Fruit fly (Drosophila melanogaster): ENCODE results near the gene CG3740.

Gene CG3740

DNA sequence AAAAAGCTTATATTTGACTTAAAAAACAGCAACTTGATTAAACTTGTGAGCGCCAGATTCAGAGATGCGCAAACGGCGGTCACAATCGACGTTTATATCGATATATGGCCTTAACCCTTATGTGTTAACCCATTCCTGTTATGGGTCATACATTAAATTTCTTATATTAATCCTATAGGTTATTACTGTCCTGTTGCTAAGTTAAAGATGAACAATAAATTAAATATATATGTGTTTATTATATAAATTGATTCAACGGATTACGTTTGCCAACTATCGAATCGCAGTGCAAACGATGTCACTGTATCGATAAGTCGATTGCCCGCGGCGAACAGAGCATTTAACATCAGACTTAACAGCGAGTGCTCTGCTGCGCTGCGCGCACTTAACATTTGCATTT is at the start of gene CG3740, which contains the start of gene hfw:
Gene CG3740, minus strand, starts transcription at position 84 of the 400 bp plus-strand sequence.
Gene hfw, plus strand, starts transcription at position 357 of the 400 bp plus-strand sequence.
- TF ChIP-seq usp (GFP tag; optimal IDR thresholded peaks at IDR 0.05): no peak
- no peak for TF ChIP-seq psq (optimal IDR thresholded peaks at IDR 0.05)
- no peak for TF ChIP-seq EcR (GFP tag; optimal IDR thresholded peaks at IDR 0.05)
- TF ChIP-seq pan (optimal IDR thresholded peaks at IDR 0.05): no peak
- TF ChIP-seq CG8478 (optimal IDR thresholded peaks at IDR 0.05): no peak
- TF ChIP-seq Dll (optimal IDR thresholded peaks at IDR 0.05): no peak

DNA sequence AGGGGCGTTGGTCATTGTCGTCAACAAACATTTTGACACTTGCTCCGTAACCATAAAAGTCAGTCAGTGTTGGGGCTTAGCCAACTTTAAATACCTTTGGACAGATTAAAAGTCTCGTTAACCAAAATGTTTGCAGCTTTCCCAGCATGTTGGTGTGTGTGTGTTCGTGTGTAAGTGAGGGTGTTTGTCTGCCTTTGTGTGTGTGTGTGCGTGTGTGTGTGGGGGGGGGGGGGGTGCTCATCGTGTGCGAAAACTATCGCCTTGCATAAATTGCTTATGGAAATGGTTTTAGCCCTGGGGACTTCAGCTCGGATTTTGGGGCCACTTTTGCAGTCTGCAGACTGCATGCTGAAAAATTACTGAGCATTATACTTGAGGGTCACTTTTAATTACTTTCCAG is 45.8 kb upstream of the CG3740 start:
- no peak for TF ChIP-seq CG8478 (optimal IDR thresholded peaks at IDR 0.05)
- no peak for TF ChIP-seq pan (optimal IDR thresholded peaks at IDR 0.05)
- no peak for TF ChIP-seq Dll (optimal IDR thresholded peaks at IDR 0.05)
- no peak for TF ChIP-seq psq (optimal IDR thresholded peaks at IDR 0.05)
- TF ChIP-seq EcR (GFP tag; optimal IDR thresholded peaks at IDR 0.05): no peak
- TF ChIP-seq usp (GFP tag; optimal IDR thresholded peaks at IDR 0.05): no peak

DNA sequence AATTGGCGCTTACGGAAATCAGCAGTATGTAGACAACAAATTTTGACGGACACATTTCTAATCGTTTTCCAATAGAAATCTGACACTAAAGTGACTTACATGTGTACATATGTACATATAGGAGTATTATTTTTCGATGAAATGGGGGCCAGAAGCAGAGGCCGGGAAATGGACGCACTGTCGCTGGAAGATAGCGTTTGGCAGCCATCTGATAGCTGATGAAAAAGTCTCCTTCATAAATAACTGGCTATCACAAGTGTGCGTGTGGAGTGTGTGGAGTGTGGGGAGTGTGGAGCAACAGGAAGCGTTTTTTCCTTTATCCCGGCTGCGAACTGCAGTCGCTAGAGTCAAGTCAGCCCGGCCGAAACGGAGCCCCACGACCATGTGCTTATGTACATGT is 41.0 kb upstream of the CG3740 start, which contains the start of gene CG3795:
Gene CG3795, minus strand, starts transcription at position 101 of the 400 bp plus-strand sequence.
- TF ChIP-seq pan (optimal IDR thresholded peaks at IDR 0.05): no peak
- no peak for TF ChIP-seq psq (optimal IDR thresholded peaks at IDR 0.05)
- no peak for TF ChIP-seq CG8478 (optimal IDR thresholded peaks at IDR 0.05)
- no peak for TF ChIP-seq EcR (GFP tag; optimal IDR thresholded peaks at IDR 0.05)
- no peak for TF ChIP-seq Dll (optimal IDR thresholded peaks at IDR 0.05)
- no peak for TF ChIP-seq usp (GFP tag; optimal IDR thresholded peaks at IDR 0.05)

DNA sequence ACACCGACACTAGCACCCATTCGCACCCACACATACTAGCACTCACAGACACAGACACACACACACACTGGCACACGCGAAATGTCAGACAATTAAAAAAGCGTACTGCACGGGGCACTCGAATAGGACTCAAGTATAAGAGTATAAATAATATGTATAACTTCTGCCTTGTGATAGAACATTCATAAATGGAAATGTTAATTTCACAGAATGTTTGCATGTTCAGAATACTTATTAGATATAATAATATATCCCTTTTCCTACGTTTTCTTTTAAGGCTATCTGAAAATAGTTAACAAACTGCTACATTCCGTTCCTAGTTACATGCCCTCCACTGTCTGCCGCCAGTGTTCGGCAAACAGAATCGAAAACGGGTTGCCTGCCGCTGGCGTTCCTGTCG is 36.8 kb upstream of the CG3740 start:
- TF ChIP-seq usp (GFP tag; optimal IDR thresholded peaks at IDR 0.05) (no peak), EcR (GFP tag; optimal IDR thresholded peaks at IDR 0.05) (no peak), pan (optimal IDR thresholded peaks at IDR 0.05) (no peak), Dll (optimal IDR thresholded peaks at IDR 0.05) (no peak), CG8478 (optimal IDR thresholded peaks at IDR 0.05) (no peak), psq (optimal IDR thresholded peaks at IDR 0.05) (no peak)

DNA sequence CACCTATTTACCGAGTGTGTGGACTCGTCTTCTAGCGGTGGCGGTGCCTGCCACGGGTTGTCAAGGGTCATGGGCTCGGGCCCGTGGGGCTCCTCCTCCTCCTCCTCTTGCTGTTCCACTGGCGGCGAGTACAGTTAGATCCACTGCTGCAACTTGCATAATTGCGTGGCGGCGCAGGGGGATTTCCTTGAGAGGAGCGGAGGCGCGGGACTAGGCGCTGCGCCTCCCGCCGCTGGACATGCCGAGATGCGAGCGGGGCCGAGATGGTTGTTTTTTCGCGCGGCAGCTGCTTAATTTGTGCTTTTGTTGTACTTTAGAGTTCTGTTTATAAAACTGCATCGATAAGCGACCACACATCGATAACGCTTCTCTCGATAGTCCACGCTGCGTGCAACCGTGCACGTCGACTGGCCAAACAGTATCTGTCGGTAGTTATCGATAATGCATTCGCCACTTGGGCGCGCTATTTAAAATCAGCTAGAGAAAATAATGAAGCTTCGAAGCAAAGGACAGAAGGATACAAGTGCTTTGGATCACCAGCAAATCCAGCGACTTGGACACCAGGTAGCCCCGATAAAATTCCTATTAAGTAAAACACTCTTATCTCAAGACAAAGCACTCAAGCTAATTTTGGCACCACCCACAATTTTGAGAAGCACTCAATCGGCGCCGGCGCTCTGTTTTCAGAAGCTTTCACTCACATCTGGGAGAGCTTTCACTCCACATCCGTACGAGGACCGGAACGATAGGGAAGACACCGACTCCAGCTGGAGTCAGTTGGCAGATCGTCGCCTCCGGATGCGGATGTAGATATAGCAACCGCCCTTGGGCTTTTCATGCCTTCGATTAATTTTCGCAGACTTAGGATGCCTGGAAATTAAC is 26.7 kb upstream of the CG3740 start, which contains the start of gene a6:
Gene a6, minus strand, starts transcription at position 361 of the 882 bp plus-strand sequence.
- TF ChIP-seq EcR (GFP tag; optimal IDR thresholded peaks at IDR 0.05) (no peak), Dll (optimal IDR thresholded peaks at IDR 0.05) (no peak), psq (optimal IDR thresholded peaks at IDR 0.05) (no peak), CG8478 (optimal IDR thresholded peaks at IDR 0.05) (no peak), usp (GFP tag; optimal IDR thresholded peaks at IDR 0.05) (no peak), pan (optimal IDR thresholded peaks at IDR 0.05) (no peak)

DNA sequence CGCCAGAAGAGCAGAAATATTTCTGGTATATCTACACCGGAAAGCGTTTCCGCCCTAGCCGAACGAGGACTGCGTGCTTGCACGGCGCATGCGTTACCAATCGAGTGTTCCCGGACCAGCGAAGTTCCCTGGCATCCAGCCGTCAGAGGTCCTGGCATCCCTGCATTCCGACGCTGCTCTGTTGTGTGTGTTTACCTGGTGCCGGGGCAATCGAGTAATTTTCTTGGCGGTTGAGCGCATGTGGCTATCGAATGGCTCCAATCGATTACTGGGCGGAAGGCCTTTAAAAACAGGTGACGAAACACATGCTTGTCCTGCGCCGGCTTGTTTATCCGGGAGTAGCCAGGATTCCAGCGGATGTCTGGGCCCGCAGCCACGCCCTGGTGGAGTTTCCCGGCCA is 23.5 kb upstream of the CG3740 start, which contains the start of gene CG32809:
Gene CG32809, minus strand, starts transcription at position 216 of the 400 bp plus-strand sequence.
- TF ChIP-seq usp (GFP tag; optimal IDR thresholded peaks at IDR 0.05): no peak
- TF ChIP-seq EcR (GFP tag; optimal IDR thresholded peaks at IDR 0.05): no peak
- no peak for TF ChIP-seq CG8478 (optimal IDR thresholded peaks at IDR 0.05)
- TF ChIP-seq psq (optimal IDR thresholded peaks at IDR 0.05): no peak
- TF ChIP-seq pan (optimal IDR thresholded peaks at IDR 0.05): no peak
- TF ChIP-seq Dll (optimal IDR thresholded peaks at IDR 0.05): no peak

DNA sequence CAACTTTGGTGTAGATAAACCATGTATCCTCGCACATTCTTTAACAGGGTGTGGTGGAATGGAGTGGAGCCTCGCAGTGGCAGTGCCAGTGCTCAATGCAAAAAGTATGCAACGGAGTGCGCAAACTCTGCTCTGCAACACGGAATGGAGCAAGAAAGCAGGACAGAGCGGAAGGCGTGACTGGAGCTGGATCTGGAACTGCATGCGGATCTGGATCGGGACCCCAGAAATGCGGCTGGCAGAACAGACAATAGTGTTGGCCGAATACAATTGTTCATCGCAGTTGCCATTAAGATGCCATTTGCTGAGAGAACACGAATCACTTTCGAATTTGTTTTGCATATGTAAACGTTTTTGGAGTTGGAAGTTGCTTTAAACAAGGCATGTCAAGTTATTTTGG is 22.4 kb upstream of the CG3740 start:
- TF ChIP-seq Dll (optimal IDR thresholded peaks at IDR 0.05): no peak
- TF ChIP-seq usp (GFP tag; optimal IDR thresholded peaks at IDR 0.05): no peak
- TF ChIP-seq CG8478 (optimal IDR thresholded peaks at IDR 0.05): no peak
- TF ChIP-seq pan (optimal IDR thresholded peaks at IDR 0.05): no peak
- TF ChIP-seq psq (optimal IDR thresholded peaks at IDR 0.05): no peak
- TF ChIP-seq EcR (GFP tag; optimal IDR thresholded peaks at IDR 0.05): no peak

DNA sequence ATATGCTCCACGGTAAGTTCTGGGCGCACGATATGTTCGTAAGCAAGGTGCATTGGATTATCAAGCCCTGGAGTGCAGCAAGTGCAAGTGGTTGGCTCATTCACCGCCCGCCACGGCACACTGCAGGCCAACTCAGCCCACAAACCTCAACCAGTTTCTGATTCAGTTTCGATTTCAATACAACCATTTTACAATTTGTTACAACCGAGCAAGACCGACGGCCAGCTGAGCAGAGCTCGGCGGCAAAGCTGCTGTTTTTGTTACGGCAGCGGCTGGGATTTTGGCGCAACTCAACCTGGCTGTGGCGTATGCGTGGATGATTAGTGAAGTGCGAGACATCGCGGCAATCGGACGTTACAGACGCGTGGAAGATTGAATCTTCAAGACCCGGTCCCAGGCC is 17.2 kb upstream of the CG3740 start, which contains the start of gene b6:
Gene b6, plus strand, starts transcription at position 320 of the 400 bp plus-strand sequence.
- TF ChIP-seq usp (GFP tag; optimal IDR thresholded peaks at IDR 0.05) (no peak), EcR (GFP tag; optimal IDR thresholded peaks at IDR 0.05) (no peak), pan (optimal IDR thresholded peaks at IDR 0.05) (no peak)

DNA sequence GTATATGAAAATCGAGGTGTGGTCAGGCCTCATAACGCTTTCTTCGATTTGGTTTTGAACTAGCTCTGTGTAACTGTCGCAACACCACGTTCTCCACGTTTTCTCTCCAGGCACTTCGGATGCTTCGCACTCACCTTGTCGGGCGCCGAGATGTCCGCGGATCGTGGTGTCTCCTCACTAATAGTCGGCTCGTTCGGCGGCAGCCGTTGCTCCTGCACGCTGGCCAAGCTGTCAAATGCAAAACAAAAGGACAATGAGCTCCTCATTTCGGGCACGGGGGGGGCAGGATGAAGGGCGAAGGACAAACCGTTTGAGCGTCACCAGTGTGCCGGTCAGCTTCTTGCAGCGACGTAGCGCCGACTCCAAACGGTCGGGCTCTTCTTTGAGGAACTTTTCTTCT is 12.2 kb upstream of the CG3740 start, which contains the start of gene CG14797:
Gene CG14797, plus strand, starts transcription at position 301 of the 400 bp plus-strand sequence.
- no peak for TF ChIP-seq pan (optimal IDR thresholded peaks at IDR 0.05)

DNA sequence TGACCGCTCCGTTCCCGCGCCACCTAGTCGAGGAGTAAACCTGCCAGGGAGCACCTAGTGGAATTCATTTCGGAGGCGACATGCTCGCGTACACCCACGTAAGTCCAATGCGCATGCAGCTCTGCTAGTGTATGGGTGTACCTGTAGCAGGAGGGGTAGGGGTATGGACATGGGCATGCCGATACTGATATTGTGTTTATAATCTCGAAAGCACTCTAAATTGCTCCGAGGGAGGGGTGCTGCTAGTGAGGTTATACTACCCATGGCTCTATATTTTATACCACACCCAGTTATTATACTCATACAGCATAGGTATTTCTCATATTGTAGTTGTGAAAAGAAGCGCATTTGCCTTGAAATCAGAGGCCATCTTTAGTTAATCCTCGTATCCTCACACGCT is 743 bp upstream of the CG3740 start:
- no peak for TF ChIP-seq Dll (optimal IDR thresholded peaks at IDR 0.05)
- TF ChIP-seq pan (optimal IDR thresholded peaks at IDR 0.05): no peak
- TF ChIP-seq EcR (GFP tag; optimal IDR thresholded peaks at IDR 0.05): no peak
- TF ChIP-seq CG8478 (optimal IDR thresholded peaks at IDR 0.05): no peak
- TF ChIP-seq usp (GFP tag; optimal IDR thresholded peaks at IDR 0.05): no peak
- no peak for TF ChIP-seq psq (optimal IDR thresholded peaks at IDR 0.05)

DNA sequence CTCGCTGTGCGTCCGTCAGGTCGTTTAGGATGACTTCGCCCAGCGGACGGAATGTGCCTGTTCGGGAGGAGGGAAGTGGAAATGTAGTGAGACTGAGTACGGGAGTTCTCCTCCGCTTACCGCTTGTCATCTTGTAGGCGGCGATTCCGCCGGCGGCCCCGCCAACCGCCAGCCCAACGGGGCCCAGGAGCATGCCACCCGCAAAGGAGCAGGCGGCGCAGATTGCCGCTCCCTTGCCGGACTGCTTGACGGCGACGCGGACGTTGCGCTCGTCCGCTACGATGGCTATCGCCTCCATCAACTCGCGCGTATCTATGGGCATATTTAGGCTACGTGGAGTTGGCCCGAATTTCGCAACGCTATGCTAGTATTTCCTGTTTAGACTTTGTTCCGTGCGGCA is 409 bp downstream of the CG3740 start, which contains the start of gene Mur2B:
Gene Mur2B, minus strand, starts transcription at position 101 of the 400 bp plus-strand sequence.
- TF ChIP-seq EcR (GFP tag; optimal IDR thresholded peaks at IDR 0.05): no peak
- TF ChIP-seq pan (optimal IDR thresholded peaks at IDR 0.05): no peak
- TF ChIP-seq CG8478 (optimal IDR thresholded peaks at IDR 0.05): no peak
- TF ChIP-seq usp (GFP tag; optimal IDR thresholded peaks at IDR 0.05): no peak
- TF ChIP-seq psq (optimal IDR thresholded peaks at IDR 0.05): no peak
- TF ChIP-seq Dll (optimal IDR thresholded peaks at IDR 0.05): no peak

DNA sequence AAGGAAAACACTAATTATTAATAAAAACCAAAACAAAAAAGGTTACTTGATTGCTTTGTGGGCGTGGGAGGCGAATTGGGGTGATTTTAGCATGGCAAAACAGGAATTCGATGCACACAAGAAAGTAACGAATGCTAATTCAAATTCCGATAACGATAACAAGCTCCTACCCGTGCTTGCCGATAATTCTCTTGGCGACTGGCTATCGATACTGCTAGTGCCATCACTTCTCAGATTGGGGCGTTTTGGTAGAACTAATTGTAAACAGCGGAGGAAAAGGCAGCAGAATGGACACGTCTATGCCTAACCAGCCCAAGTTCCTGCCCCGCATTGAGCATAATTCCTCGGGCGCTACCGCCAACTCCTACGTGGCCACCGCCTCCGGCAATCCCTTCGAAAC is 4.3 kb downstream of the CG3740 start, which contains the start of gene dor:
Gene dor, plus strand, starts transcription at position 217 of the 400 bp plus-strand sequence.
- TF ChIP-seq Dll (optimal IDR thresholded peaks at IDR 0.05) (no peak), usp (GFP tag; optimal IDR thresholded peaks at IDR 0.05) (no peak), psq (optimal IDR thresholded peaks at IDR 0.05) (no peak), EcR (GFP tag; optimal IDR thresholded peaks at IDR 0.05) (no peak)
